Fruit fly (Drosophila melanogaster): ENCODE results near the gene CG43092.

DNA sequence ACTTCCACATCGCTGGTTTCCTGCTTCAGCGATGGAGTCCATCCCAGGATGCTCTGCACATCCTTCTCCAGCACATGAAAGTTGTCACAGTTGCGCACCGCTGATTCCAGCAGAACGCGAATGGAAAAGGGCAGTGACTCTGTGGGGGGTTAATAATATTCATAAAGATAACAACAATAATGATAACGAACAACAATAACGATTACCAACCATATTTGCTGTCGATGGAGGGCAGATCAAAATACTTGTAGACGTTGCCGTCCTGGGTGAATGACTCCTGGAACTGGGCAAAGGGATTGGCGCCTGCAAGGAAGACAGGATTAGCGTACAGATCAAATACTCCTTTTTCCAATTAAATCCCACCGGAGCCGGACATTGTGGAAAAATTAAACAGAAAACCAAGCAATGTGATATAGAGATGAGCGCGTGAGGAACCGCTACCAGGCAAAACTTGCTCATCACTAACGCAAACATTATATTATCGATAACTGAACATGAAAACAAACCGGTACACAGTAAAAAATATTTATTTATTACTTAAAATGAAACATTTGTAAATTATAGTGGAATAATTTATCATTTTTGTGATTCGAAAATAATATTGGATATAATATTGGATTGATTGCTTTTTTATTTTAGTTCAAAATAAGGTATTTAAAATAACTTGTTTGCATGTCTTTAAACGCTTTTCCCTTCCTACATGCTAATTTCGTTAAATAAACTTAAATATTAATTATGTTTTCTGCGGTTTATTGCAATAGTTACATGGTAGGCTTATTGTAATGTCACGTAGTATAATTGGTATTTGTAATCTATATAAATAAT is 45.1 kb downstream of the CG43092 start, which contains the start of gene Irp-1A:
- peak; percentile 77 for TF ChIP-seq CG8159 (tag; optimal IDR thresholded peaks at IDR 0.05)
- peak; percentile 86 for TF ChIP-seq EcR (GFP tag; optimal IDR thresholded peaks at IDR 0.05)
- TF ChIP-seq fd96Ca (GFP tag; IDR thresholded peaks at IDR 0.05), result no peak
- no peak for TF ChIP-seq rn (GFP tag; IDR thresholded peaks at IDR 0.05)
- peak; percentile 51 for TF ChIP-seq CG34367 (tag; optimal IDR thresholded peaks at IDR 0.05)
- peak; percentile 45 for TF ChIP-seq Snoo (tag; optimal IDR thresholded peaks at IDR 0.05)
- TF ChIP-seq Pif1B (GFP tag; optimal IDR thresholded peaks at IDR 0.05), result peak; percentile 38
- TF ChIP-seq Ets98B (GFP tag; IDR thresholded peaks at IDR 0.05), result peak; percentile 71
- TF ChIP-seq CG13204 (GFP tag; optimal IDR thresholded peaks at IDR 0.05), result no peak
- TF ChIP-seq gl (tag; optimal IDR thresholded peaks at IDR 0.05), result peak; percentile 12
- peak; percentile 2 for TF ChIP-seq Pif1A (GFP tag; optimal IDR thresholded peaks at IDR 0.05)
